Fruit fly (Drosophila melanogaster) whole organism, embryonic: ENCODE data around the gene CG11178.

Source experiments
- Awh ChIP-seq: fragments of 200-800 bp; sonication (Bioruptor generic); IDR thresholded peaks from 2 replicates; pipeline ENCODE4, ENCODE4 v1.3.6; 2022; ENCODE audit warnings: missing biosample characterization, missing genetic modification characterization
- B-H1 ChIP-seq: fragments of 200-800 bp; sonication (Bioruptor generic); IDR thresholded peaks from 3 replicates; pipeline ENCODE4 v1.3.6; 2022; ENCODE audit warnings: missing biosample characterization, missing genetic modification characterization
- BEAF-32 ChIP-seq: fragments of 200-800 bp; sonication (Bioruptor generic); optimal IDR thresholded peaks from 3 replicates; lab custom pipeline; 2017; ENCODE audit warnings: missing biosample characterization, missing genetic modification characterization, mild to moderate bottlenecking, moderate library complexity, missing genetic modification reagents
- Bteb2 ChIP-seq: fragments of 200-800 bp; sonication (Bioruptor generic); optimal IDR thresholded peaks from 2 replicates; lab custom pipeline; 2016; ENCODE audit warnings: missing biosample characterization, missing genetic modification characterization
- CG11247 ChIP-seq: fragments of 200-800 bp; sonication (Bioruptor generic); IDR thresholded peaks from 2 replicates; pipeline ENCODE4 v1.3.6; 2022; ENCODE audit warnings: missing biosample characterization, missing genetic modification characterization
- CG11723 ChIP-seq: fragments of 200-800 bp; sonication (Bioruptor generic); optimal IDR thresholded peaks from 2 replicates; lab custom pipeline; 2017; ENCODE audit warnings: missing biosample characterization, mild to moderate bottlenecking, missing genetic modification characterization
- CG12155 ChIP-seq: fragments of 200-800 bp; sonication (Bioruptor generic); optimal IDR thresholded peaks from 3 replicates; lab custom pipeline; 2016; ENCODE audit warnings: missing biosample characterization, missing genetic modification characterization
- CG12299 ChIP-seq: fragments of 200-800 bp; sonication (Bioruptor generic); optimal IDR thresholded peaks from 2 replicates; lab custom pipeline; 2018; ENCODE audit warnings: missing biosample characterization, mild to moderate bottlenecking, missing genetic modification characterization
- CG13123 ChIP-seq: fragments of 200-800 bp; sonication (Bioruptor generic); optimal IDR thresholded peaks from 2 replicates; lab custom pipeline; 2016; ENCODE audit warnings: missing biosample characterization, missing genetic modification characterization
- CG15269 ChIP-seq: fragments of 200-800 bp; sonication (Bioruptor generic); optimal IDR thresholded peaks from 2 replicates; lab custom pipeline; 2018; ENCODE audit warnings: missing biosample characterization, mild to moderate bottlenecking, missing genetic modification characterization, moderate library complexity
- CG16815 ChIP-seq: fragments of 200-800 bp; sonication (Bioruptor generic); optimal IDR thresholded peaks from 3 replicates; lab custom pipeline; 2017; ENCODE audit warnings: missing biosample characterization, mild to moderate bottlenecking, missing genetic modification characterization
- CG17328 ChIP-seq: fragments of 200-800 bp; sonication (Bioruptor generic); IDR thresholded peaks from 2 replicates; pipeline ENCODE4 v1.3.6; 2022; ENCODE audit warnings: missing biosample characterization, missing genetic modification characterization
- CG17612 ChIP-seq: fragments of 200-800 bp; sonication (Bioruptor generic); IDR thresholded peaks from 2 replicates; pipeline ENCODE4 v1.3.6; 2022; ENCODE audit warnings: missing biosample characterization, missing genetic modification characterization
- CG17802 ChIP-seq: fragments of 200-800 bp; sonication (Bioruptor generic); optimal IDR thresholded peaks from 2 replicates; lab custom pipeline; 2018; ENCODE audit warnings: missing biosample characterization, mild to moderate bottlenecking, missing genetic modification characterization, moderate library complexity
- CG1832 ChIP-seq: fragments of 200-800 bp; sonication (Bioruptor generic); optimal IDR thresholded peaks from 2 replicates; lab custom pipeline; 2017; ENCODE audit warnings: missing biosample characterization, mild to moderate bottlenecking, missing genetic modification characterization, inconsistent platforms
- CG3065 ChIP-seq: fragments of 200-800 bp; sonication (Bioruptor generic); optimal IDR thresholded peaks from 2 replicates; lab custom pipeline; 2016; ENCODE audit warnings: missing biosample characterization, missing genetic modification characterization
- CG34224 ChIP-seq: fragments of 200-800 bp; sonication (Bioruptor generic); IDR thresholded peaks from 3 replicates; pipeline ENCODE4 v1.3.6; 2022; ENCODE audit warnings: missing biosample characterization, missing genetic modification characterization; ENCODE audit not compliant: partially characterized antibody
- CG6765 ChIP-seq: fragments of 200-800 bp; sonication (Bioruptor generic); optimal IDR thresholded peaks from 3 replicates; lab custom pipeline; 2017; ENCODE audit warnings: missing biosample characterization, mild to moderate bottlenecking, missing genetic modification characterization
- CG7839 ChIP-seq: fragments of 200-800 bp; sonication (Bioruptor generic); optimal IDR thresholded peaks from 3 replicates; lab custom pipeline; 2018; ENCODE audit warnings: missing biosample characterization, mild to moderate bottlenecking, missing genetic modification characterization, moderate library complexity
- CG8359 ChIP-seq: fragments of 200-800 bp; sonication (Bioruptor generic); optimal IDR thresholded peaks from 2 replicates; lab custom pipeline; 2017; ENCODE audit warnings: missing biosample characterization, mild to moderate bottlenecking, missing genetic modification characterization, borderline replicate concordance
- CG9215 ChIP-seq: fragments of 200-800 bp; sonication (Bioruptor generic); IDR thresholded peaks from 2 replicates; pipeline ENCODE4 v1.3.6; 2022; ENCODE audit warnings: missing biosample characterization, missing genetic modification characterization
- Chrac-16 ChIP-seq: fragments of 200-800 bp; sonication (Bioruptor generic); optimal IDR thresholded peaks from 3 replicates; lab custom pipeline; 2016; ENCODE audit warnings: missing biosample characterization, missing genetic modification characterization
- CkIIα-i1 ChIP-seq: fragments of 200-800 bp; sonication (Bioruptor generic); IDR thresholded peaks from 2 replicates; pipeline ENCODE4 v1.3.6; 2022; ENCODE audit warnings: missing biosample characterization, missing genetic modification characterization
- D ChIP-seq, 2 experiments: fragments of 200-800 bp in 1 of 2; fragments of >200 bp in 1 of 2; sonication (Bioruptor generic) in 1 of 2; optimal IDR thresholded peaks; 2 replicates in 1 of 2; 3 replicates in 1 of 2; lab custom pipeline; 2017; ENCODE audit warnings: mild to moderate bottlenecking in 1 of 2, missing biosample characterization in 1 of 2, missing genetic modification characterization in 1 of 2, missing genetic modification reagents in 1 of 2
- Doc2 ChIP-seq: fragments of 200-800 bp; sonication (Bioruptor generic); IDR thresholded peaks from 2 replicates; pipeline ENCODE4 v1.3.6; 2022; ENCODE audit warnings: missing biosample characterization, missing genetic modification characterization
- Doc3 ChIP-seq: fragments of 200-800 bp; sonication (Bioruptor generic); IDR thresholded peaks from 3 replicates; pipeline ENCODE4 v1.3.6; 2022; ENCODE audit warnings: missing biosample characterization, missing genetic modification characterization; ENCODE audit not compliant: partially characterized antibody
- Dp ChIP-seq: fragments of 200-800 bp; sonication (Bioruptor generic); optimal IDR thresholded peaks from 2 replicates; lab custom pipeline; 2018; ENCODE audit warnings: missing biosample characterization, mild to moderate bottlenecking, missing genetic modification characterization, moderate library complexity
- Lpt ChIP-seq: fragments of >200 bp; optimal IDR thresholded peaks from 2 replicates; lab custom pipeline; 2018; ENCODE audit warnings: missing biosample characterization, missing genetic modification characterization
- Med ChIP-seq: fragments of 200-800 bp; sonication (Bioruptor generic); peaks from one replicate; lab custom pipeline; 2016; ENCODE audit warnings: missing biosample characterization, missing genetic modification characterization, mild to moderate bottlenecking, inconsistent platforms, moderate library complexity
- Nf-YA ChIP-seq: fragments of 200-800 bp; sonication (Bioruptor generic); IDR thresholded peaks from 2 replicates; pipeline ENCODE4 v1.3.6; 2022; ENCODE audit warnings: missing biosample characterization, missing genetic modification characterization
- Ptx1 ChIP-seq: fragments of 200-800 bp; sonication (Bioruptor generic); IDR thresholded peaks from 2 replicates; pipeline ENCODE4 v1.3.6; 2022; ENCODE audit warnings: missing biosample characterization, missing genetic modification characterization
- Tbp ChIP-seq: fragments of >200 bp; optimal IDR thresholded peaks from 2 replicates; lab custom pipeline; 2018; ENCODE audit warnings: missing biosample characterization, missing genetic modification characterization
- Vsx1 ChIP-seq: fragments of 200-800 bp; sonication (Bioruptor generic); optimal IDR thresholded peaks from 2 replicates; lab custom pipeline; 2017; ENCODE audit warnings: missing biosample characterization, mild to moderate bottlenecking, missing genetic modification characterization, missing genetic modification reagents
- ab ChIP-seq: fragments of 200-800 bp; sonication (Bioruptor generic); optimal IDR thresholded peaks from 2 replicates; lab custom pipeline; 2016; ENCODE audit warnings: missing biosample characterization, missing genetic modification characterization
- bcd ChIP-seq: fragments of 200-800 bp; sonication (Bioruptor generic); optimal IDR thresholded peaks from 2 replicates; lab custom pipeline; 2017; ENCODE audit warnings: missing biosample characterization, mild to moderate bottlenecking, missing genetic modification characterization
- chinmo ChIP-seq: fragments of 200-800 bp; sonication (Bioruptor generic); IDR thresholded peaks from 4 replicates; pipeline ENCODE4 v1.3.6; 2022; ENCODE audit warnings: missing biosample characterization, missing genetic modification characterization; ENCODE audit not compliant: partially characterized antibody
- ewg ChIP-seq: fragments of 200-800 bp; sonication (Bioruptor generic); optimal IDR thresholded peaks from 3 replicates; lab custom pipeline; 2017; ENCODE audit warnings: mild to moderate bottlenecking, missing biosample characterization, missing genetic modification reagents, missing genetic modification characterization
- fd96Cb ChIP-seq: fragments of 200-800 bp; sonication (Bioruptor generic); optimal IDR thresholded peaks from 2 replicates; lab custom pipeline; 2018; ENCODE audit warnings: missing biosample characterization, mild to moderate bottlenecking, missing genetic modification characterization, moderate library complexity
- inv ChIP-seq: fragments of 200-800 bp; sonication (Bioruptor generic); IDR thresholded peaks from 2 replicates; pipeline ENCODE4 v1.3.6; 2022; ENCODE audit warnings: missing biosample characterization, missing genetic modification characterization; ENCODE audit not compliant: partially characterized antibody
- jigr1 ChIP-seq: fragments of 200-800 bp; sonication (Bioruptor generic); IDR thresholded peaks from 3 replicates; pipeline ENCODE4 v1.3.6; 2022; ENCODE audit warnings: missing biosample characterization, missing genetic modification characterization
- kay ChIP-seq: fragments of 200-800 bp; sonication (Bioruptor generic); optimal IDR thresholded peaks from 2 replicates; lab custom pipeline; 2016; ENCODE audit warnings: missing biosample characterization, missing genetic modification characterization
- pnt ChIP-seq: fragments of 200-800 bp; sonication (Bioruptor generic); optimal IDR thresholded peaks from 3 replicates; lab custom pipeline; 2016; ENCODE audit warnings: missing biosample characterization, missing genetic modification characterization
- psq ChIP-seq: fragments of 200-800 bp; sonication (Bioruptor generic); optimal IDR thresholded peaks from 2 replicates; lab custom pipeline; 2017; ENCODE audit warnings: missing biosample characterization, missing genetic modification characterization
- shn ChIP-seq: fragments of 200-800 bp; sonication (Bioruptor generic); optimal IDR thresholded peaks from 3 replicates; lab custom pipeline; 2016; ENCODE audit warnings: missing biosample characterization, missing genetic modification characterization
- sim ChIP-seq: fragments of 200-800 bp; sonication (Bioruptor generic); IDR thresholded peaks from 2 replicates; pipeline ENCODE4 v1.3.6; 2022; ENCODE audit warnings: missing biosample characterization, missing genetic modification characterization
- sna ChIP-seq: fragments of 200-800 bp; sonication (Bioruptor generic); IDR thresholded peaks from 2 replicates; pipeline ENCODE4 v1.3.6; 2022; ENCODE audit warnings: missing biosample characterization, missing genetic modification characterization; ENCODE audit not compliant: partially characterized antibody
- tgo ChIP-seq: fragments of 200-800 bp; sonication (Bioruptor generic); IDR thresholded peaks from 3 replicates; pipeline ENCODE4 v1.3.6; 2022; ENCODE audit warnings: missing biosample characterization, missing genetic modification characterization
- twi ChIP-seq: fragments of 200-800 bp; optimal IDR thresholded peaks from 2 replicates; lab custom pipeline; 2019; ENCODE audit warnings: missing biosample characterization, mild to moderate bottlenecking, missing genetic modification characterization, moderate library complexity
- zen2 ChIP-seq: fragments of 200-800 bp; sonication (Bioruptor generic); IDR thresholded peaks from 3 replicates; pipeline ENCODE4 v1.3.6; 2022; ENCODE audit warnings: missing biosample characterization, missing genetic modification characterization; ENCODE audit not compliant: partially characterized antibody
- zfh1 ChIP-seq: fragments of 200-800 bp; sonication (Bioruptor generic); IDR thresholded peaks from 3 replicates; pipeline ENCODE4 v1.3.6; 2022; ENCODE audit warnings: missing biosample characterization, missing genetic modification characterization

The CG11178 gene

DNA sequence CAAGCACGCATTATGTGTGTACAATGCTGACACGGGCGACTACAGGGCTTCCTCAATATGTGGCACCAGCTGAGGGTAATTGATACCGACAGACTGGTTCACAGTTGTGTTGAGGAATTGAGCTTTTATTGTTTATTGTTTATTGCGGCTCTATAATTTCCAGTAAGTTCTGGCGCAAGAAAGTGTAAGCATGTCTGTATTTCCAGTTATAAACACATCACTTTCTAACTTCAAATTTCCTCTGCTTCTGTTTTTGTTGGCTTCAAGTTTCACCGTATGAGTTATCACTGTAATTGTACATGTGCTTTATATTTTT is 21.1 kb downstream of the CG11178 start (continued):
- TF ChIP-seq B-H1 (GFP tag; lab: Robert Waterston, UW) (peak; percentile 64), Doc3 (GFP tag; lab: Robert Waterston, UW) (no peak), twi (tag; lab: Kevin White, UChicago) (peak; percentile 46), Tbp (no peak), Lpt (GFP tag; lab: Kevin White, UChicago) (no peak), CG16815 (GFP tag; lab: Kevin White, UChicago) (peak; percentile 63), inv (no peak), pnt (GFP tag; lab: Kevin White, UChicago) (peak; percentile 85), bcd (GFP tag; lab: Kevin White, UChicago) (peak; percentile 77), CG9215 (GFP tag; lab: Robert Waterston, UW) (peak; percentile 81), CG6765 (peak; percentile 67), BEAF-32 (GFP tag; lab: Kevin White, UChicago) (no peak), sim (GFP tag; lab: Robert Waterston, UW) (no peak), Med (GFP tag; lab: Kevin White, UChicago) (peak; percentile 96), ab (GFP tag; lab: Kevin White, UChicago) (peak; percentile 76), tgo (peak; percentile 81), CG3065 (GFP tag; lab: Kevin White, UChicago) (no peak), jigr1 (GFP tag; lab: Robert Waterston, UW) (peak; percentile 57; the same call in 1 of the 3 replicates), CG13123 (GFP tag; lab: Kevin White, UChicago) (peak; percentile 8), shn (GFP tag; lab: Kevin White, UChicago) (peak; percentile 84), CG11247 (GFP tag; lab: Robert Waterston, UW) (peak; percentile 71), CG7839 (peak; percentile 82), kay (GFP tag; lab: Kevin White, UChicago) (peak; percentile 62), chinmo (GFP tag; lab: Robert Waterston, UW) (0 out of 4 replicates have a peak, but pooled peaks have one; percentile 4), Dp (GFP tag; lab: Kevin White, UChicago) (no peak), CkIIα-i1 (GFP tag; lab: Robert Waterston, UW) (no peak), Bteb2 (GFP tag; lab: Kevin White, UChicago) (peak; percentile 58), CG11723 (GFP tag; lab: Kevin White, UChicago) (peak; percentile 6), CG12299 (tag; lab: Kevin White, UChicago) (peak; percentile 44), Vsx1 (peak; percentile 40), Chrac-16 (GFP tag; lab: Kevin White, UChicago) (peak; percentile 74), CG34224 (GFP tag; lab: Robert Waterston, UW) (no peak), Awh (GFP tag; lab: Robert Waterston, UW) (no peak), CG17612 (GFP tag; lab: Robert Waterston, UW) (0 out of 2 replicates have a peak, but pooled peaks have one; percentile 22), CG12155 (GFP tag; lab: Kevin White, UChicago) (peak; percentile 66), Doc2 (GFP tag; lab: Robert Waterston, UW) (peak; percentile 54), CG17328 (GFP tag; lab: Robert Waterston, UW) (0 out of 2 replicates have a peak, but pooled peaks have one; percentile 28), zfh1 (GFP tag; lab: Robert Waterston, UW) (peak; percentile 56; the same call in 2 of the 3 replicates), Ptx1 (GFP tag; lab: Robert Waterston, UW) (peak; percentile 82), CG8359 (GFP tag; lab: Kevin White, UChicago) (peak; percentile 45), D (optimal IDR thresholded peaks at IDR 0.05; lab: Kevin White, UChicago) (no peak), D (GFP tag; optimal IDR thresholded peaks at IDR 0.05; lab: Kevin White, UChicago) (peak; percentile 56), CG15269 (peak; percentile 86), psq (GFP tag; lab: Kevin White, UChicago) (no peak), Nf-YA (GFP tag; lab: Robert Waterston, UW) (peak; percentile 37; the same call in 1 of the 2 replicates), CG17802 (tag; lab: Kevin White, UChicago) (peak; percentile 21), sna (GFP tag; lab: Robert Waterston, UW) (no peak), fd96Cb (tag; lab: Kevin White, UChicago) (peak; percentile 64), ewg (GFP tag; lab: Kevin White, UChicago) (no peak), CG1832 (no peak), zen2 (GFP tag; lab: Robert Waterston, UW) (no peak)
